Fruit fly (Drosophila melanogaster) Kc167 (cell line): Measurements from ENCODE around the gene Ttc30.

Experiments
- Myc ChIP-seq: fragments of >200 bp; optimal IDR thresholded peaks from 2 replicates; lab custom pipeline; 2017; ENCODE audit warnings: missing external identifiers
- h ChIP-seq: fragments of >200 bp; optimal IDR thresholded peaks from 3 replicates; lab custom pipeline; 2018; ENCODE audit warnings: missing external identifiers
- insv ChIP-seq: fragments of >200 bp; optimal IDR thresholded peaks from 3 replicates; lab custom pipeline; 2018; ENCODE audit warnings: missing external identifiers
- ttk ChIP-seq: sonication (Bioruptor generic); optimal IDR thresholded peaks from 2 replicates; lab custom pipeline; 2017; ENCODE audit warnings: missing external identifiers

- TF ChIP-seq h (lab: Kevin White, UChicago) (no peak), Myc (lab: Kevin White, UChicago) (no peak), ttk (no peak), insv (lab: Kevin White, UChicago) (no peak)
Measured at dm6 chr2L:13104800-13105199, 1.8 kb upstream of the Ttc30 start.
